Worm (Caenorhabditis elegans) whole organism, young adult: ENCODE measurements around the gene prp-3.
A peak's percentile ranks its signal among the peaks of the same experiment; 100 is the strongest.

Experiments used
- B0019.2 ChIP-seq: fragments of 200-800 bp; sonication (Bioruptor generic); conservative IDR thresholded peaks from 2 replicates; pipeline ENCODE4 v1.3.6; 2022; ENCODE audit warnings: missing genetic modification reagents, missing genetic modification characterization, missing compliant biosample characterization
- B0261.1 ChIP-seq: sonication (generic microtip); optimal IDR thresholded peaks from 2 replicates; lab custom pipeline; 2016; ENCODE audit warnings: mild to moderate bottlenecking, missing genetic modification characterization, moderate library complexity, missing compliant biosample characterization
- F39B2.1 ChIP-seq: fragments of 200-800 bp; sonication (Bioruptor generic); IDR thresholded peaks from 2 replicates; pipeline ENCODE4 v1.3.6; 2022; ENCODE audit warnings: missing genetic modification reagents, missing genetic modification characterization, missing compliant biosample characterization
- F55B11.4 ChIP-seq: sonication (generic microtip); optimal IDR thresholded peaks from 2 replicates; lab custom pipeline; 2016; ENCODE audit warnings: missing compliant biosample characterization, missing genetic modification characterization, borderline replicate concordance; ENCODE audit not compliant: insufficient read depth
- F57C9.4 ChIP-seq: sonication (generic microtip); optimal IDR thresholded peaks from 2 replicates; lab custom pipeline; 2017; ENCODE audit warnings: mild to moderate bottlenecking, missing genetic modification characterization, missing compliant biosample characterization
- K12H6.12 ChIP-seq: fragments of 200-800 bp; sonication (Bioruptor generic); optimal IDR thresholded peaks from 2 replicates; lab custom pipeline; 2018; ENCODE audit warnings: mild to moderate bottlenecking, missing genetic modification characterization, missing compliant biosample characterization
- Y56A3A.18 ChIP-seq: fragments of 200-800 bp; sonication (Bioruptor generic); IDR thresholded peaks from 2 replicates; pipeline ENCODE4 v1.3.6; 2022; ENCODE audit warnings: missing genetic modification reagents, missing genetic modification characterization, missing compliant biosample characterization
- Y79H2A.3 ChIP-seq: fragments of 200-800 bp; sonication (Bioruptor generic); conservative IDR thresholded peaks from 2 replicates; pipeline ENCODE4 v1.3.6; 2022; ENCODE audit warnings: missing genetic modification reagents, missing genetic modification characterization, missing compliant biosample characterization
- akir-1 ChIP-seq: fragments of 200-800 bp; sonication (Bioruptor generic); optimal IDR thresholded peaks from 2 replicates; lab custom pipeline; 2018; ENCODE audit warnings: mild to moderate bottlenecking, missing genetic modification characterization, moderate library complexity, missing compliant biosample characterization
- aptf-3 ChIP-seq: fragments of 200-800 bp; sonication (Bioruptor generic); IDR thresholded peaks from 2 replicates; pipeline ENCODE4 v1.3.6; 2022; ENCODE audit warnings: missing genetic modification characterization, missing compliant biosample characterization
- athp-1 ChIP-seq: sonication (generic microtip); optimal IDR thresholded peaks from 2 replicates; lab custom pipeline; 2017; ENCODE audit warnings: mild to moderate bottlenecking, missing genetic modification characterization, missing compliant biosample characterization
- attf-5 ChIP-seq: fragments of 200-800 bp; sonication (Bioruptor generic); optimal IDR thresholded peaks from 2 replicates; lab custom pipeline; 2018; ENCODE audit warnings: mild to moderate bottlenecking, missing genetic modification characterization, missing compliant biosample characterization
- bed-1 ChIP-seq: fragments of 200-800 bp; sonication (Bioruptor generic); IDR thresholded peaks from 2 replicates; pipeline ENCODE4 v1.3.6; 2022; ENCODE audit warnings: missing genetic modification reagents, missing genetic modification characterization, missing compliant biosample characterization
- ceh-100 ChIP-seq: fragments of 200-800 bp; sonication (Bioruptor generic); IDR thresholded peaks from 2 replicates; pipeline ENCODE4 v1.3.6; 2022; ENCODE audit warnings: missing genetic modification reagents, missing genetic modification characterization, missing compliant biosample characterization
- ceh-40 ChIP-seq: fragments of 200-800 bp; sonication (Bioruptor generic); IDR thresholded peaks from 2 replicates; pipeline ENCODE4 v1.3.6; 2022; ENCODE audit warnings: missing genetic modification characterization, missing compliant biosample characterization
- ceh-58 ChIP-seq: fragments of 200-800 bp; sonication (Bioruptor generic); IDR thresholded peaks from 2 replicates; pipeline ENCODE4 v1.3.6; 2022; ENCODE audit warnings: missing genetic modification characterization, missing compliant biosample characterization
- ceh-91 ChIP-seq: fragments of 200-800 bp; sonication (Bioruptor generic); IDR thresholded peaks from 2 replicates; pipeline ENCODE4 v1.3.6; 2022; ENCODE audit warnings: missing genetic modification reagents, missing genetic modification characterization, missing compliant biosample characterization
- chd-7 ChIP-seq: sonication (generic microtip); optimal IDR thresholded peaks from 2 replicates; lab custom pipeline; 2016; ENCODE audit warnings: mild to moderate bottlenecking, missing genetic modification characterization, moderate library complexity, missing compliant biosample characterization
- die-1 ChIP-seq: sonication (generic microtip); optimal IDR thresholded peaks from 2 replicates; lab custom pipeline; 2016; ENCODE audit warnings: missing genotype, mild to moderate bottlenecking, missing genetic modification characterization, missing compliant biosample characterization
- dox-1 ChIP-seq: fragments of 200-800 bp; sonication (Bioruptor generic); IDR thresholded peaks from 2 replicates; pipeline ENCODE4 v1.3.6; 2022; ENCODE audit warnings: missing genetic modification reagents, missing genetic modification characterization, missing compliant biosample characterization
- dpff-1 ChIP-seq: sonication (generic microtip); optimal IDR thresholded peaks from 2 replicates; lab custom pipeline; 2017; ENCODE audit warnings: mild to moderate bottlenecking, missing genetic modification characterization, missing compliant biosample characterization
- dpl-1 ChIP-seq: fragments of 150-350 bp; optimal IDR thresholded peaks from 2 replicates; lab custom pipeline; 2014; ENCODE audit warnings: missing biosample characterization, missing genetic modification reagents, missing genetic modification characterization
- fkh-3 ChIP-seq: sonication (generic microtip); optimal IDR thresholded peaks from 2 replicates; lab custom pipeline; 2016; ENCODE audit warnings: mild to moderate bottlenecking, missing genetic modification characterization, missing compliant biosample characterization
- hlh-12 ChIP-seq: sonication (generic microtip); optimal IDR thresholded peaks from 2 replicates; lab custom pipeline; 2016; ENCODE audit warnings: missing genetic modification characterization, missing compliant biosample characterization
- hmg-1.2 ChIP-seq: fragments of 200-800 bp; sonication (Bioruptor generic); IDR thresholded peaks from 2 replicates; pipeline ENCODE4 v1.3.6; 2022; ENCODE audit warnings: missing genetic modification reagents, missing genetic modification characterization, missing compliant biosample characterization
- hmg-20 ChIP-seq: fragments of 200-800 bp; sonication (Bioruptor generic); IDR thresholded peaks from 2 replicates; pipeline ENCODE4 v1.3.6; 2022; ENCODE audit warnings: missing genetic modification reagents, missing genetic modification characterization, missing compliant biosample characterization
- hrde-1 ChIP-seq: sonication (generic microtip); optimal IDR thresholded peaks from 2 replicates; lab custom pipeline; 2016; ENCODE audit warnings: missing genetic modification characterization, mild to moderate bottlenecking, missing compliant biosample characterization, moderate library complexity, missing genotype, missing genetic modification reagents, borderline replicate concordance
- hsf-1 ChIP-seq: fragments of 200-800 bp; sonication (Bioruptor generic); IDR thresholded peaks from 2 replicates; pipeline ENCODE4 v1.3.6; 2022; ENCODE audit warnings: missing genetic modification reagents, missing genetic modification characterization, missing compliant biosample characterization
- lag-1 ChIP-seq: fragments of 200-800 bp; sonication (Bioruptor generic); IDR thresholded peaks from 2 replicates; pipeline ENCODE4 v1.3.6; 2022; ENCODE audit warnings: missing genetic modification reagents, missing genetic modification characterization, missing compliant biosample characterization
- let-607 ChIP-seq, 2 experiments: fragments of 200-800 bp in 1 of 2; sonication (Bioruptor generic) in 1 of 2; sonication (generic microtip) in 1 of 2; optimal IDR thresholded peaks; 2 replicates each; lab custom pipeline; 2016 to 2018; ENCODE audit warnings: mild to moderate bottlenecking in 2 of 2, missing compliant biosample characterization in 2 of 2, missing genetic modification characterization in 2 of 2, moderate library complexity in 2 of 2, missing genotype in 1 of 2
- lir-1 ChIP-seq: fragments of 200-800 bp; sonication (Bioruptor generic); conservative IDR thresholded peaks from 2 replicates; pipeline ENCODE4 v1.3.6; 2022; ENCODE audit warnings: missing genetic modification reagents, missing genetic modification characterization, missing compliant biosample characterization
- madf-3 ChIP-seq: fragments of 200-800 bp; sonication (Bioruptor generic); IDR thresholded peaks from 2 replicates; pipeline ENCODE4 v1.3.6; 2022; ENCODE audit warnings: missing genetic modification reagents, missing genetic modification characterization, missing compliant biosample characterization
- mxl-1 ChIP-seq: sonication (generic microtip); optimal IDR thresholded peaks from 2 replicates; lab custom pipeline; 2016; ENCODE audit warnings: missing genetic modification characterization, missing compliant biosample characterization
- nfya-1 ChIP-seq: sonication (generic microtip); optimal IDR thresholded peaks from 2 replicates; lab custom pipeline; 2017; ENCODE audit warnings: antibody characterized with exemption, missing compliant biosample characterization, missing genetic modification characterization, borderline replicate concordance; ENCODE audit not compliant: insufficient read depth
- nhr-90 ChIP-seq: sonication (generic microtip); optimal IDR thresholded peaks from 2 replicates; lab custom pipeline; 2016; ENCODE audit warnings: missing genotype, mild to moderate bottlenecking, missing genetic modification characterization, missing compliant biosample characterization
- pbrm-1 ChIP-seq: fragments of 200-800 bp; sonication (Bioruptor generic); IDR thresholded peaks from 2 replicates; pipeline ENCODE4 v1.3.6; 2022; ENCODE audit warnings: missing genetic modification reagents, missing genetic modification characterization, missing compliant biosample characterization
- rpc-1 ChIP-seq, 2 experiments: fragments of 150-350 bp in 1 of 2; sonication (generic microtip) in 1 of 2; optimal IDR thresholded peaks; 2 replicates each; lab custom pipeline; 2014 to 2018; ENCODE audit warnings: missing biosample characterization in 1 of 2, missing genetic modification characterization in 1 of 2, missing genetic modification reagents in 1 of 2, missing genotype in 1 of 2
- snpc-3.4 ChIP-seq: sonication (generic microtip); optimal IDR thresholded peaks from 2 replicates; lab custom pipeline; 2017; ENCODE audit warnings: missing genetic modification characterization, mild to moderate bottlenecking, missing compliant biosample characterization, antibody characterized with exemption, moderate library complexity, missing genotype, missing genetic modification reagents
- somi-1 ChIP-seq: fragments of 200-800 bp; sonication (Bioruptor generic); optimal IDR thresholded peaks from 2 replicates; lab custom pipeline; 2018; ENCODE audit warnings: mild to moderate bottlenecking, missing genetic modification characterization, missing compliant biosample characterization
- tlf-1 ChIP-seq: fragments of 200-800 bp; sonication (Bioruptor generic); optimal IDR thresholded peaks from 2 replicates; lab custom pipeline; 2018; ENCODE audit warnings: mild to moderate bottlenecking, missing genetic modification characterization, missing compliant biosample characterization
- unc-62 ChIP-seq: fragments of 150-350 bp; optimal IDR thresholded peaks from 2 replicates; lab custom pipeline; 2014; ENCODE audit warnings: missing biosample characterization, missing genetic modification reagents, missing genetic modification characterization
- zfh-2 ChIP-seq: fragments of 200-800 bp; sonication (Bioruptor generic); conservative IDR thresholded peaks from 2 replicates; pipeline ENCODE4 v1.3.6; 2022; ENCODE audit warnings: missing genetic modification reagents, missing genetic modification characterization, missing compliant biosample characterization
- ztf-26 ChIP-seq: sonication (generic microtip); optimal IDR thresholded peaks from 2 replicates; lab custom pipeline; 2017; ENCODE audit warnings: missing genetic modification characterization, missing compliant biosample characterization

prp-3 gene

DNA sequence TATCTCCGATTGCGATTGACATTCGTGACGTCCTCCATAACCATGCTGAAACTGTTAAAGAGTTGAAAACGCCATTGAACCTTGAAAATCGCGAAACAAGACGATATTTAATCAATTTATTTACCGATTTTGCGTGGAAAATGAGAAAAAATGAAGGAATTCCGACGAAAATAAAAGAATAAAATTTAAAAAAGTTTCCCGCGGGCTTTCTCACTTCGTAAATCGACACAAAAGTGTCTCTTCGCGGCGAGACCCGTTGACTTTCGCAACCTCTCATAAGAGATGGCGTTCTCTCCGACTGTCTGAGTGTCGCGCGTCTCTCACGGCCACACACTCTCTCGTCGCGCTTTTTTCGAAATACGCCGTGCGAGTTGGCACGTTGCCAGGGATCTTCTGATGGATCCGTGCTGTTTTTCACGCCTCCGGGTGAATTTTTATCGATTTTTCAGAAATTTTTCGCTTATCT, 20.6 kb downstream of the prp-3 start, which contains the start of gene hat-1 (continued):
- TF ChIP-seq nhr-90 (no peak), snpc-3.4 (peak; percentile 78), lag-1 (no peak), let-607 (tag; optimal IDR thresholded peaks at IDR 0.05; lab: Kevin White, UChicago) (peak; percentile 81 to 87), pbrm-1 (GFP tag; lab: Robert Waterston, UW) (peak; percentile 97), tlf-1 (peak; percentile 96), B0019.2 (GFP tag; lab: Robert Waterston, UW) (peak; percentile 97), dpl-1 (GFP tag; lab: Kevin White, UChicago) (peak; percentile 87), rpc-1 (optimal IDR thresholded peaks at IDR 0.05; lab: Kevin White, UChicago) (no peak), rpc-1 (tag; optimal IDR thresholded peaks at IDR 0.05; lab: Kevin White, UChicago) (no peak), F55B11.4 (tag; lab: Kevin White, UChicago) (no peak), dpff-1 (no peak), hmg-20 (GFP tag; lab: Robert Waterston, UW) (0 out of 2 replicates have a peak, but pooled peaks have one; percentile 50), bed-1 (GFP tag; lab: Robert Waterston, UW) (no peak), ceh-40 (GFP tag; lab: Robert Waterston, UW) (no peak), lir-1 (GFP tag; lab: Robert Waterston, UW) (peak; percentile 89), K12H6.12 (tag; lab: Kevin White, UChicago) (peak; percentile 89), madf-3 (peak; percentile 93), hmg-1.2 (GFP tag; lab: Robert Waterston, UW) (peak; percentile 100), ceh-91 (GFP tag; lab: Robert Waterston, UW) (peak; percentile 93), attf-5 (peak; percentile 99), chd-7 (tag; lab: Kevin White, UChicago) (peak; percentile 90), hrde-1 (tag; lab: Kevin White, UChicago) (peak; percentile 73), mxl-1 (no peak), ceh-58 (GFP tag; lab: Robert Waterston, UW) (no peak), akir-1 (GFP tag; lab: Kevin White, UChicago) (no peak), dox-1 (peak; percentile 99), hlh-12 (tag; lab: Kevin White, UChicago) (no peak), nfya-1 (tag; lab: Kevin White, UChicago) (no peak), die-1 (tag; lab: Kevin White, UChicago) (no peak), somi-1 (GFP tag; lab: Kevin White, UChicago) (peak; percentile 91), unc-62 (no peak), ceh-100 (GFP tag; lab: Robert Waterston, UW) (peak; percentile 88), F39B2.1 (GFP tag; lab: Robert Waterston, UW) (no peak), aptf-3 (GFP tag; lab: Robert Waterston, UW) (no peak), ztf-26 (tag; lab: Kevin White, UChicago) (peak; percentile 95), fkh-3 (no peak), hsf-1 (GFP tag; lab: Robert Waterston, UW) (peak; percentile 84)
- TF ChIP-seq, all 124 proteins: peak for 76

DNA sequence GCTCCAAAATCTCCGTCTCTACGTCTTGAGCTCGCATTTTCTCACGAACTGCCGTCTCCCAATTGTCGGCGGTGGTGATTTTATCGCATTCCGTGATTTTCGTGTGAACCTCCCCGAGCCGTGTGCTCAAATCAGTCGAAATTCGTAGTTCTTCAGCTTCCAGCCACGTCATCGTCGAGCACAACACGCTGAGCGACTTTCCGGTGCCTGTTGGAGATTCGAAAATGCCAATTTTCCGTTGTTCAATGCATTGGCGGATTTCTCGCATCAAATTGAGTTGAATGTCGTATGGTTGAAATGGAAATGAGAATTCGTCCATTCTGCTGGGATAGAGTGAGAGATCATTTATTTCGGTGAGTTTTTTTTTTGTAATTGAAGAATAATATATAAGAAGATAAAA, 22.9 kb downstream of the prp-3 start, which contains the start of the genes M03C11.3 and chl-1:
Gene M03C11.3 (plus strand): TSS at position 153 of the 400 bp plus-strand sequence.
Gene chl-1 (minus strand): TSS at position 323 of the 400 bp plus-strand sequence.
- TF ChIP-seq B0261.1 (no peak), F57C9.4 (tag; lab: Kevin White, UChicago) (no peak), athp-1 (tag; lab: Kevin White, UChicago) (no peak), Y56A3A.18 (GFP tag; lab: Robert Waterston, UW) (peak; percentile 51; the same call in 1 of the 2 replicates), chd-7 (tag; lab: Kevin White, UChicago) (peak; percentile 16), zfh-2 (GFP tag; lab: Robert Waterston, UW) (peak; percentile 38; the same call in 1 of the 2 replicates), Y79H2A.3 (GFP tag; lab: Robert Waterston, UW) (no peak)
